Worm (Caenorhabditis elegans) whole organism, young adult: ENCODE results near the gene T27A10.2.
A peak's percentile ranks its signal among the peaks of the same experiment; 100 is the strongest.

ENCODE experiments used
- B0336.3 ChIP-seq: fragments of 200-800 bp; sonication (Bioruptor generic); IDR thresholded peaks from 2 replicates; pipeline ENCODE4 v1.3.6; 2022; ENCODE audit warnings: missing genetic modification characterization, missing compliant biosample characterization
- C06A6.2 ChIP-seq: fragments of 200-800 bp; sonication (Bioruptor generic); conservative IDR thresholded peaks from 2 replicates; pipeline ENCODE4 v1.3.6; 2022; ENCODE audit warnings: missing genetic modification characterization, missing compliant biosample characterization
- F22D6.2 ChIP-seq: sonication (generic microtip); optimal IDR thresholded peaks from 2 replicates; lab custom pipeline; 2016; ENCODE audit warnings: mild to moderate bottlenecking, missing genetic modification characterization, missing compliant biosample characterization
- F49E8.2 ChIP-seq: sonication (generic microtip); optimal IDR thresholded peaks from 3 replicates; lab custom pipeline; 2017; ENCODE audit warnings: missing genetic modification characterization, mild to moderate bottlenecking, missing compliant biosample characterization, antibody characterized with exemption, moderate library complexity; ENCODE audit not compliant: insufficient read depth
- F57A8.1 ChIP-seq: fragments of 200-800 bp; sonication (Bioruptor generic); optimal IDR thresholded peaks from 2 replicates; lab custom pipeline; 2018; ENCODE audit warnings: mild to moderate bottlenecking, missing genetic modification characterization, moderate library complexity, missing compliant biosample characterization
- F57C9.4 ChIP-seq: sonication (generic microtip); optimal IDR thresholded peaks from 2 replicates; lab custom pipeline; 2017; ENCODE audit warnings: mild to moderate bottlenecking, missing genetic modification characterization, missing compliant biosample characterization
- T07F8.4 ChIP-seq: sonication (generic microtip); optimal IDR thresholded peaks from 2 replicates; lab custom pipeline; 2016; ENCODE audit warnings: mild to moderate bottlenecking, missing genetic modification characterization, moderate library complexity, missing compliant biosample characterization
- T26A5.8 ChIP-seq: sonication (generic microtip); optimal IDR thresholded peaks from 2 replicates; lab custom pipeline; 2016; ENCODE audit warnings: missing genetic modification characterization, missing compliant biosample characterization
- Y56A3A.18 ChIP-seq: fragments of 200-800 bp; sonication (Bioruptor generic); IDR thresholded peaks from 2 replicates; pipeline ENCODE4 v1.3.6; 2022; ENCODE audit warnings: missing genetic modification reagents, missing genetic modification characterization, missing compliant biosample characterization
- Y67H2A.10 ChIP-seq: fragments of 200-800 bp; sonication (Bioruptor generic); conservative IDR thresholded peaks from 2 replicates; pipeline ENCODE4 v1.3.6; 2022; ENCODE audit warnings: missing genetic modification reagents, missing genetic modification characterization, missing compliant biosample characterization
- Y95B8A.8 ChIP-seq: fragments of 200-800 bp; sonication (Bioruptor generic); IDR thresholded peaks from 2 replicates; pipeline ENCODE4 v1.3.6; 2022; ENCODE audit warnings: missing genetic modification reagents, missing genetic modification characterization, missing compliant biosample characterization
- ZK185.1 ChIP-seq: sonication (generic microtip); optimal IDR thresholded peaks from 2 replicates; lab custom pipeline; 2016; ENCODE audit warnings: mild to moderate bottlenecking, missing genetic modification characterization, missing compliant biosample characterization; ENCODE audit not compliant: poor library complexity, severe bottlenecking
- aptf-2 ChIP-seq: fragments of 200-800 bp; sonication (Bioruptor generic); conservative IDR thresholded peaks from 2 replicates; pipeline ENCODE4 v1.3.6; 2022; ENCODE audit warnings: missing genetic modification reagents, missing genetic modification characterization, missing compliant biosample characterization
- atf-7 ChIP-seq: sonication (generic microtip); optimal IDR thresholded peaks from 2 replicates; lab custom pipeline; 2017; ENCODE audit warnings: mild to moderate bottlenecking, missing genetic modification characterization, missing compliant biosample characterization
- athp-1 ChIP-seq: sonication (generic microtip); optimal IDR thresholded peaks from 2 replicates; lab custom pipeline; 2017; ENCODE audit warnings: mild to moderate bottlenecking, missing genetic modification characterization, missing compliant biosample characterization
- bed-1 ChIP-seq: fragments of 200-800 bp; sonication (Bioruptor generic); IDR thresholded peaks from 2 replicates; pipeline ENCODE4 v1.3.6; 2022; ENCODE audit warnings: missing genetic modification reagents, missing genetic modification characterization, missing compliant biosample characterization
- bed-2 ChIP-seq: fragments of 200-800 bp; sonication (Bioruptor generic); IDR thresholded peaks from 2 replicates; pipeline ENCODE4 v1.3.6; 2022; ENCODE audit warnings: missing genetic modification reagents, missing genetic modification characterization, missing compliant biosample characterization
- ceh-40 ChIP-seq: fragments of 200-800 bp; sonication (Bioruptor generic); IDR thresholded peaks from 2 replicates; pipeline ENCODE4 v1.3.6; 2022; ENCODE audit warnings: missing genetic modification characterization, missing compliant biosample characterization
- dox-1 ChIP-seq: fragments of 200-800 bp; sonication (Bioruptor generic); IDR thresholded peaks from 2 replicates; pipeline ENCODE4 v1.3.6; 2022; ENCODE audit warnings: missing genetic modification reagents, missing genetic modification characterization, missing compliant biosample characterization
- dpl-1 ChIP-seq: fragments of 150-350 bp; optimal IDR thresholded peaks from 2 replicates; lab custom pipeline; 2014; ENCODE audit warnings: missing biosample characterization, missing genetic modification reagents, missing genetic modification characterization
- ekl-4 ChIP-seq: fragments of 200-800 bp; sonication (Bioruptor generic); IDR thresholded peaks from 2 replicates; pipeline ENCODE4 v1.3.6; 2022; ENCODE audit warnings: missing genetic modification reagents, missing genetic modification characterization, missing compliant biosample characterization
- gei-17 ChIP-seq: fragments of 200-800 bp; sonication (Bioruptor generic); optimal IDR thresholded peaks from 2 replicates; lab custom pipeline; 2018; ENCODE audit warnings: mild to moderate bottlenecking, missing genetic modification characterization, missing compliant biosample characterization
- hsf-1 ChIP-seq: fragments of 200-800 bp; sonication (Bioruptor generic); IDR thresholded peaks from 2 replicates; pipeline ENCODE4 v1.3.6; 2022; ENCODE audit warnings: missing genetic modification reagents, missing genetic modification characterization, missing compliant biosample characterization
- let-526 ChIP-seq: fragments of 200-800 bp; sonication (Bioruptor generic); IDR thresholded peaks from 2 replicates; pipeline ENCODE4 v1.3.6; 2022; ENCODE audit warnings: missing genetic modification reagents, missing genetic modification characterization, missing compliant biosample characterization
- let-607 ChIP-seq, 2 experiments: fragments of 200-800 bp in 1 of 2; sonication (Bioruptor generic) in 1 of 2; sonication (generic microtip) in 1 of 2; optimal IDR thresholded peaks; 2 replicates each; lab custom pipeline; 2016 to 2018; ENCODE audit warnings: mild to moderate bottlenecking in 2 of 2, missing compliant biosample characterization in 2 of 2, missing genetic modification characterization in 2 of 2, moderate library complexity in 2 of 2, missing genotype in 1 of 2
- lin-35 ChIP-seq, 3 experiments: fragments of 150-350 bp in 2 of 3; sonication (generic microtip) in 1 of 3; optimal IDR thresholded peaks; 2 replicates each; lab custom pipeline; 2014 to 2018; ENCODE audit warnings: missing biosample characterization in 3 of 3, missing genetic modification characterization in 3 of 3, missing genetic modification reagents in 3 of 3
- lir-1 ChIP-seq: fragments of 200-800 bp; sonication (Bioruptor generic); conservative IDR thresholded peaks from 2 replicates; pipeline ENCODE4 v1.3.6; 2022; ENCODE audit warnings: missing genetic modification reagents, missing genetic modification characterization, missing compliant biosample characterization
- lsy-27 ChIP-seq: sonication (generic microtip); optimal IDR thresholded peaks from 2 replicates; lab custom pipeline; 2017; ENCODE audit warnings: missing genetic modification characterization, mild to moderate bottlenecking, missing compliant biosample characterization, antibody characterized with exemption, missing genotype, borderline replicate concordance; ENCODE audit not compliant: insufficient read depth
- madf-3 ChIP-seq: fragments of 200-800 bp; sonication (Bioruptor generic); IDR thresholded peaks from 2 replicates; pipeline ENCODE4 v1.3.6; 2022; ENCODE audit warnings: missing genetic modification reagents, missing genetic modification characterization, missing compliant biosample characterization
- madf-6 ChIP-seq: fragments of 200-800 bp; sonication (Bioruptor generic); IDR thresholded peaks from 2 replicates; pipeline ENCODE4 v1.3.6; 2022; ENCODE audit warnings: missing genetic modification reagents, missing genetic modification characterization, missing compliant biosample characterization
- madf-8 ChIP-seq: fragments of 200-800 bp; sonication (Bioruptor generic); conservative IDR thresholded peaks from 2 replicates; pipeline ENCODE4 v1.3.6; 2022; ENCODE audit warnings: missing genetic modification reagents, missing genetic modification characterization, missing compliant biosample characterization
- nfya-1 ChIP-seq: sonication (generic microtip); optimal IDR thresholded peaks from 2 replicates; lab custom pipeline; 2017; ENCODE audit warnings: antibody characterized with exemption, missing compliant biosample characterization, missing genetic modification characterization, borderline replicate concordance; ENCODE audit not compliant: insufficient read depth
- nfya-2 ChIP-seq: fragments of 200-800 bp; sonication (Bioruptor generic); IDR thresholded peaks from 2 replicates; pipeline ENCODE4 v1.3.6; 2022; ENCODE audit warnings: missing genetic modification reagents, missing genetic modification characterization, missing compliant biosample characterization
- nfyb-1 ChIP-seq: fragments of 200-800 bp; sonication (Bioruptor generic); IDR thresholded peaks from 2 replicates; pipeline ENCODE4 v1.3.6; 2022; ENCODE audit warnings: missing genetic modification reagents, missing genetic modification characterization, missing compliant biosample characterization
- nhr-120 ChIP-seq: fragments of 200-800 bp; sonication (Bioruptor generic); IDR thresholded peaks from 2 replicates; pipeline ENCODE4 v1.3.6; 2022; ENCODE audit warnings: missing genetic modification characterization, missing compliant biosample characterization
- nhr-80 ChIP-seq: sonication (generic microtip); optimal IDR thresholded peaks from 2 replicates; lab custom pipeline; 2016; ENCODE audit warnings: missing genetic modification characterization, missing compliant biosample characterization
- sdz-38 ChIP-seq: sonication (generic microtip); optimal IDR thresholded peaks from 2 replicates; lab custom pipeline; 2016; ENCODE audit warnings: missing genotype, missing genetic modification characterization, missing compliant biosample characterization
- snpc-1.1 ChIP-seq: sonication (generic microtip); optimal IDR thresholded peaks from 2 replicates; lab custom pipeline; 2017; ENCODE audit warnings: missing genetic modification characterization, mild to moderate bottlenecking, missing compliant biosample characterization, antibody characterized with exemption, moderate library complexity, missing genotype, missing genetic modification reagents; ENCODE audit not compliant: insufficient read depth
- sptf-2 ChIP-seq: fragments of 200-800 bp; sonication (Bioruptor generic); optimal IDR thresholded peaks from 2 replicates; lab custom pipeline; 2018; ENCODE audit warnings: mild to moderate bottlenecking, missing genetic modification characterization, missing compliant biosample characterization
- tbp1 ChIP-seq: fragments of 200-800 bp; sonication (Bioruptor generic); optimal IDR thresholded peaks from 2 replicates; lab custom pipeline; 2018; ENCODE audit warnings: mild to moderate bottlenecking, missing genetic modification characterization, missing compliant biosample characterization
- unc-130 ChIP-seq: sonication (generic microtip); optimal IDR thresholded peaks from 2 replicates; lab custom pipeline; 2016; ENCODE audit warnings: missing genetic modification reagents, missing genetic modification characterization, missing compliant biosample characterization
- xnd-1 ChIP-seq: sonication (generic microtip); optimal IDR thresholded peaks from 2 replicates; lab custom pipeline; 2016; ENCODE audit warnings: missing genotype, missing genetic modification reagents, missing genetic modification characterization, missing compliant biosample characterization
- zfh-2 ChIP-seq: fragments of 200-800 bp; sonication (Bioruptor generic); conservative IDR thresholded peaks from 2 replicates; pipeline ENCODE4 v1.3.6; 2022; ENCODE audit warnings: missing genetic modification reagents, missing genetic modification characterization, missing compliant biosample characterization
- ztf-18 ChIP-seq: sonication (generic microtip); optimal IDR thresholded peaks from 2 replicates; lab custom pipeline; 2016; ENCODE audit warnings: missing genotype, mild to moderate bottlenecking, missing genetic modification characterization, missing compliant biosample characterization
- ztf-22 ChIP-seq: fragments of 200-800 bp; sonication (Bioruptor generic); optimal IDR thresholded peaks from 2 replicates; lab custom pipeline; 2018; ENCODE audit warnings: mild to moderate bottlenecking, missing genetic modification characterization, moderate library complexity, missing compliant biosample characterization
- ztf-28 ChIP-seq: fragments of 200-800 bp; sonication (Bioruptor generic); IDR thresholded peaks from 2 replicates; pipeline ENCODE4 v1.3.6; 2022; ENCODE audit warnings: missing genetic modification reagents, missing genetic modification characterization, missing compliant biosample characterization
- ztf-3 ChIP-seq: fragments of 200-800 bp; sonication (Bioruptor generic); optimal IDR thresholded peaks from 2 replicates; lab custom pipeline; 2018; ENCODE audit warnings: mild to moderate bottlenecking, missing genetic modification characterization, missing compliant biosample characterization

The T27A10.2 gene

ce11 chrX:3563903-3564302, 21.9 kb upstream of the T27A10.2 start, which contains the start of gene vit-4:
vit-4 (minus strand) TSS chrX:3563965.
- no peak for TF ChIP-seq athp-1 (tag; lab: Kevin White, UChicago)
- no peak for TF ChIP-seq ekl-4 (GFP tag; lab: Robert Waterston, UW)
- peak in 1 of 2 experiments; percentile 26 for TF ChIP-seq let-607 (tag; optimal IDR thresholded peaks at IDR 0.05; lab: Kevin White, UChicago)
- peak; percentile 71 for TF ChIP-seq nhr-80
- TF ChIP-seq, all 124 proteins: peak for 2

DNA sequence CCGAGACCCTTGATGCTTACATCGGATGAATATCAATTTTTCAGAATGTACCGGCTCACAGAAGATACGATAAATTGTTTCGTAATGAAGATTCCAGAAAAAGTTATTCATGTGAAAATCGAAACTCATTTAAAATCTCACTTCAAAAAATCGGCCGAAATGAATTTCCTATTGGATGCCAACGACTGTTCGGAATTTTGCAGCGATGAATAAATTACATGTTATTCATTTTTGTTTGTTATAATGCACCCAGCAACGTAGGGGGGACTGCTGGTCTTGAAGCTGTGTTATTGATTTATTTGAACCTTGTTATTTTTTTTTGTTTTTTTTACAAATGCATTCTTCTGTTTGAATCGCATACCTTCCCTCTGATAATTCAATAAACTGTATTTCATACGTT, 18.9 kb upstream of the T27A10.2 start:
- TF ChIP-seq nfya-1 (tag; lab: Kevin White, UChicago) (no peak), atf-7 (tag; lab: Kevin White, UChicago) (peak; percentile 80), sdz-38 (no peak), Y95B8A.8 (GFP tag; lab: Robert Waterston, UW) (no peak), let-526 (GFP tag; lab: Robert Waterston, UW) (no peak), B0336.3 (GFP tag; lab: Robert Waterston, UW) (peak; percentile 42; the same call in 1 of the 2 replicates), ztf-3 (peak; percentile 39), madf-3 (GFP tag; lab: Robert Waterston, UW) (0 out of 2 replicates have a peak, but pooled peaks have one; percentile 71), gei-17 (GFP tag; lab: Kevin White, UChicago) (no peak), F22D6.2 (tag; lab: Kevin White, UChicago) (no peak), Y67H2A.10 (GFP tag; lab: Robert Waterston, UW) (no peak), madf-8 (no peak), zfh-2 (no peak), nfya-2 (GFP tag; lab: Robert Waterston, UW) (no peak), aptf-2 (no peak), dpl-1 (GFP tag; lab: Kevin White, UChicago) (no peak), snpc-1.1 (tag; lab: Kevin White, UChicago) (no peak), lir-1 (no peak), T26A5.8 (tag; lab: Kevin White, UChicago) (no peak), ZK185.1 (tag; lab: Kevin White, UChicago) (no peak), madf-6 (GFP tag; lab: Robert Waterston, UW) (no peak), dox-1 (GFP tag; lab: Robert Waterston, UW) (no peak), nfyb-1 (GFP tag; lab: Robert Waterston, UW) (0 out of 2 replicates have a peak, but pooled peaks have one; percentile 11), T07F8.4 (no peak), F57C9.4 (tag; lab: Kevin White, UChicago) (no peak), ztf-22 (GFP tag; lab: Kevin White, UChicago) (no peak), F57A8.1 (GFP tag; lab: Kevin White, UChicago) (no peak), lsy-27 (tag; lab: Kevin White, UChicago) (no peak), tbp1 (GFP tag; lab: Kevin White, UChicago) (no peak), ztf-18 (tag; lab: Kevin White, UChicago) (no peak), lin-35 (GFP tag; optimal IDR thresholded peaks at IDR 0.05; lab: Kevin White, UChicago) (no peak), nhr-120 (GFP tag; lab: Robert Waterston, UW) (no peak), bed-2 (GFP tag; lab: Robert Waterston, UW) (no peak), ceh-40 (GFP tag; lab: Robert Waterston, UW) (no peak), sptf-2 (no peak), ztf-28 (GFP tag; lab: Robert Waterston, UW) (no peak), Y56A3A.18 (GFP tag; lab: Robert Waterston, UW) (peak; percentile 78), hsf-1 (GFP tag; lab: Robert Waterston, UW) (no peak), xnd-1 (tag; lab: Kevin White, UChicago) (no peak), F49E8.2 (tag; lab: Kevin White, UChicago) (no peak), unc-130 (GFP tag; lab: Kevin White, UChicago) (no peak), bed-1 (GFP tag; lab: Robert Waterston, UW) (no peak), C06A6.2 (GFP tag; lab: Robert Waterston, UW) (no peak)
